Worm (Caenorhabditis elegans) whole organism, L2 larva: Measurements from ENCODE around the gene C17F4.2.

ENCODE experiments used
- ama-1 ChIP-seq: fragments of 150-350 bp; optimal IDR thresholded peaks from 2 replicates; lab custom pipeline; 2018; ENCODE audit warnings: inconsistent platforms
- crh-2 ChIP-seq: sonication (generic microtip); optimal IDR thresholded peaks from 2 replicates; lab custom pipeline; 2017; ENCODE audit warnings: missing biosample characterization, missing genetic modification characterization
- elt-3 ChIP-seq: sonication (generic microtip); optimal IDR thresholded peaks from 2 replicates; lab custom pipeline; 2017; ENCODE audit warnings: missing biosample characterization, missing genetic modification characterization
- lin-13 ChIP-seq: fragments of 150-350 bp; optimal IDR thresholded peaks from 2 replicates; lab custom pipeline; 2014; ENCODE audit warnings: missing biosample characterization, missing genetic modification reagents, missing genetic modification characterization
- nhr-11 ChIP-seq: fragments of 150-350 bp; optimal IDR thresholded peaks from 2 replicates; lab custom pipeline; 2014; ENCODE audit warnings: missing biosample characterization, missing genetic modification characterization
- snpc-4 ChIP-seq: fragments of 150-350 bp; optimal IDR thresholded peaks from 2 replicates; lab custom pipeline; 2014; ENCODE audit warnings: missing biosample characterization, missing genetic modification characterization
- unc-62 ChIP-seq: fragments of 150-350 bp; optimal IDR thresholded peaks from 2 replicates; lab custom pipeline; 2014; ENCODE audit warnings: missing biosample characterization, missing genetic modification reagents, missing genetic modification characterization

ce11 chrII:3225200-3225599, 23.3 kb upstream of the C17F4.2 start, which contains the start of gene ZC239.16:
- no peak for TF ChIP-seq ama-1
- no peak for TF ChIP-seq snpc-4 (tag; lab: Kevin White, UChicago)
- no peak for TF ChIP-seq elt-3
- no peak for TF ChIP-seq lin-13 (GFP tag; lab: Kevin White, UChicago)
- TF ChIP-seq crh-2 (tag; lab: Kevin White, UChicago) = no peak
- no peak for TF ChIP-seq nhr-11 (tag; lab: Kevin White, UChicago)
- no peak for TF ChIP-seq unc-62 (GFP tag; lab: Kevin White, UChicago)
